Fruit fly (Drosophila melanogaster): ENCODE measurements around the gene CG12716.

Gene CG12716

DNA sequence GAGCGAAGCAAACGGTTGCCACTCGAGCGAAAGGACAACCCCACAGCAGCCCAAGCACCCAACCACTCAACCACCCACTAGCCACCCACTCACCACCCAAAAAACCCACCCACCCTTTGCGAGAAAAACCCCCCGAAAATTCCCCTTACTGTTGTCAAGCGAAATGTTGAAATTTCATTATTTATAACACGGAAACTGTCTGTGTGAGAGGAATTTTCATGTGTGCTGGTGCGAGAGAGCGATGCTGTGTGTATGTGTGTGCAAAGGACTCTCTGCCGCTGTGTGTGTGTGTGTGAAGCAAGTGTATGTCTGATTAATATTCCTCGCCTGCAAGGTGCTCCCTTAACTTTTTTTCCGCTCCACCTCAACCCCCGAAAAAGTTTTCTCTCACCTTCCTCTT is 46.2 kb downstream of the CG12716 start (continued):
- TF ChIP-seq croc (GFP tag; conservative IDR thresholded peaks at IDR 0.05) (no peak), Chrac-16 (GFP tag; optimal IDR thresholded peaks at IDR 0.05) (no peak), CG31441 (GFP tag; IDR thresholded peaks at IDR 0.05) (no peak), Nf-YB (GFP tag; optimal IDR thresholded peaks at IDR 0.05) (no peak), Rx (GFP tag; IDR thresholded peaks at IDR 0.05) (no peak), Mad (GFP tag; optimal IDR thresholded peaks at IDR 0.05) (no peak), CG11093 (GFP tag; IDR thresholded peaks at IDR 0.05) (no peak), lilli (GFP tag; optimal IDR thresholded peaks at IDR 0.05) (no peak), Ssrp (tag; optimal IDR thresholded peaks at IDR 0.05) (no peak), ems (GFP tag; optimal IDR thresholded peaks at IDR 0.05) (no peak), CG6765 (GFP tag; optimal IDR thresholded peaks at IDR 0.05) (no peak), fd96Cb (tag; optimal IDR thresholded peaks at IDR 0.05) (no peak), shn (GFP tag; optimal IDR thresholded peaks at IDR 0.05) (no peak), phol (tag; optimal IDR thresholded peaks at IDR 0.05) (no peak), CG4282 (GFP tag; optimal IDR thresholded peaks at IDR 0.05) (no peak), zfh2 (GFP tag; optimal IDR thresholded peaks at IDR 0.05) (no peak), CG16863 (GFP tag; optimal IDR thresholded peaks at IDR 0.05) (no peak), pb (GFP tag; optimal IDR thresholded peaks at IDR 0.05) (no peak), Abd-B (GFP tag; optimal IDR thresholded peaks at IDR 0.05) (no peak), CG32532 (GFP tag; IDR thresholded peaks at IDR 0.05) (0 out of 2 replicates have a peak, but pooled peaks have one; percentile 8), CG6813 (GFP tag; optimal IDR thresholded peaks at IDR 0.05) (no peak), CG12769 (tag; optimal IDR thresholded peaks at IDR 0.05) (no peak), CG17328 (GFP tag; IDR thresholded peaks at IDR 0.05) (no peak), dmrt99B (tag; optimal IDR thresholded peaks at IDR 0.05) (no peak), CG14860 (GFP tag; IDR thresholded peaks at IDR 0.05; ENCODE audit: partially characterized antibody) (no peak), gsb (GFP tag; IDR thresholded peaks at IDR 0.05) (no peak), bbx (GFP tag; IDR thresholded peaks at IDR 0.05; ENCODE audit: partially characterized antibody) (no peak), cg (GFP tag; optimal IDR thresholded peaks at IDR 0.05) (peak; percentile 75), nom (GFP tag; optimal IDR thresholded peaks at IDR 0.05) (no peak), Adf1 (GFP tag; IDR thresholded peaks at IDR 0.05) (no peak), CG10462 (GFP tag; optimal IDR thresholded peaks at IDR 0.05) (no peak), gcm (GFP tag; optimal IDR thresholded peaks at IDR 0.05) (no peak), CG7786 (GFP tag; optimal IDR thresholded peaks at IDR 0.05) (no peak)

DNA sequence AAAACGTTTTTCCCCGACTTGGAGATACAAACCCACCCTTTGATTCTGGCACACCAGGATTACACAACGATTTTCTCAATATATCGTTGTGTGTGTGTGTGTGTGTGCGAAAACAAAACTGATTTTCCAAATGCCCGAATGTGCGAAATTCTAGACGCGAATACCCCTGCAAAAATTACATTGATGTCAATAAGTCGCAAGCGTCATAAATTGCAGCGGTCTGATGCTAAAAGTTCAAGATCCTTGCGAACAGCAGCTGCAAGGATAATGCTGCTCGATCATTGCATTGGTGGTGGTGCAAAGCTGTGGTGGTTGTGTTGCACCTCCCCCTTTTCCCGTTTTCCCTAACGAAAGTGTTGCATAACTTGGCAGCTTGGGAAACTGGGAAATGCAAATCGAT is 48.4 kb downstream of the CG12716 start:
- peak; percentile 82 for TF ChIP-seq pros (GFP tag; optimal IDR thresholded peaks at IDR 0.05)
- peak; percentile 13 for TF ChIP-seq cg (GFP tag; optimal IDR thresholded peaks at IDR 0.05)
- TF ChIP-seq CG11085 (GFP tag; IDR thresholded peaks at IDR 0.05): no peak
- TF ChIP-seq Ets65A (GFP tag): peak; percentile 75
- TF ChIP-seq nerfin-1 (tag; optimal IDR thresholded peaks at IDR 0.05): peak; percentile 54

DNA sequence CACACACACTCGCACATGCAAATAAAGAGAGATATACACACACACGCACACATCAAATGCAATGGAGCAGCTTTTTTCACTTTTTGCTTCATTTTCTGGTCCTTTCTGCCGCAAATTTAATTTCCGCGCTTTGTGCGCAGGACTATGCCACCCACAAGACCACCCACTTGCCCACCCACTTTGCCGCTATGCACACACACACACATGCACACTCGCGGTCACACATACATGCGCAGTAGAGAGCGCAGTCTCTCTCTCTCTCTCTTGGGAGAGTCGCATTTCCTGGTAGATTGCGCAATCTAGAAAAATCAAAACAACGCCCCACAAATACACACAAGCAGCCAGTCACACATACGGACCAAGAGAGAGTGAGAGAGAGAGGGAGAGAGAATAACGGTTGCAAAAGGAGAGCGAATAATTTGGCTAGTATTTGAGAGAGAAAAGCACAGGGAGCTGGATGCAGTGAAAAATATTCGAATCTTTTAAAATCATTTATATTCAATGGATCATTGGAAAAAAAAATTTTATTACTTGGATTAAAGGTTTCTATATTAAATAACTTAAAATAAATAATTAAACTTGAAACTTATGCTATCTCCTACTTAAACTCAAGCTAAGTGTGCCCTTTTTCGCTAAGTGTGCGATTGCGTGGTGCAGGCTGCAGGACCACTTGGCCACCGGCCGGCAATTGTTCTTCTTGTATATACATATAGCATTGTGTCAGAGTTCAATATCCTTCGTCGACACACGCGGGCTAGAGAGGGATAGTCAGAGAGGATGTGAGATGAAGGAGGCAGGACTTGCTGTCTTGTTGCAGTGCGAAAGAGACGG is 50.4 kb downstream of the CG12716 start:
- peak; percentile 18 for TF ChIP-seq CG4328 (GFP tag; optimal IDR thresholded peaks at IDR 0.05)
- no peak for TF ChIP-seq ato (GFP tag; IDR thresholded peaks at IDR 0.05; ENCODE audit: partially characterized antibody)
- peak; percentile 79 for TF ChIP-seq zf30C (GFP tag; optimal IDR thresholded peaks at IDR 0.05)
- TF ChIP-seq CG10959 (GFP tag; IDR thresholded peaks at IDR 0.05): peak; percentile 72
- no peak for TF ChIP-seq kah (GFP tag; optimal IDR thresholded peaks at IDR 0.05)
- peak; percentile 21 for TF ChIP-seq CG15514 (GFP tag; optimal IDR thresholded peaks at IDR 0.05)
- TF ChIP-seq zfh1 (GFP tag; IDR thresholded peaks at IDR 0.05): peak; percentile 67
- no peak for TF ChIP-seq unc-4 (GFP tag; IDR thresholded peaks at IDR 0.05; ENCODE audit: partially characterized antibody)
- TF ChIP-seq toy (GFP tag; IDR thresholded peaks at IDR 0.05): no peak
- 0 out of 2 replicates have a peak, but pooled peaks have one; percentile 30 for TF ChIP-seq klu (GFP tag; IDR thresholded peaks at IDR 0.05)
- no peak for TF ChIP-seq sna (GFP tag; IDR thresholded peaks at IDR 0.05; ENCODE audit: partially characterized antibody)
- peak; percentile 48 for TF ChIP-seq Hand (GFP tag; optimal IDR thresholded peaks at IDR 0.05)
